Fruit fly (Drosophila melanogaster) whole organism, embryonic: Measurements from ENCODE around the gene CG31948.

ENCODE experiments used
- Bdp1 ChIP-seq: fragments of 200-800 bp; sonication (Bioruptor generic); optimal IDR thresholded peaks from 3 replicates; lab custom pipeline; 2016; ENCODE audit warnings: missing biosample characterization, missing genetic modification characterization
- CG10462 ChIP-seq: fragments of 200-800 bp; sonication (Bioruptor generic); optimal IDR thresholded peaks from 2 replicates; lab custom pipeline; 2016; ENCODE audit warnings: missing biosample characterization, missing genetic modification characterization
- CG11085 ChIP-seq: fragments of 200-800 bp; sonication (Bioruptor generic); IDR thresholded peaks from 2 replicates; pipeline ENCODE4 v1.3.6; 2022; ENCODE audit warnings: missing biosample characterization, missing genetic modification characterization
- CG11696 ChIP-seq: fragments of 200-800 bp; sonication (Bioruptor generic); IDR thresholded peaks from 2 replicates; pipeline ENCODE4 v1.3.6; 2022; ENCODE audit warnings: missing biosample characterization, missing genetic modification characterization
- CG12299 ChIP-seq: fragments of 200-800 bp; sonication (Bioruptor generic); optimal IDR thresholded peaks from 2 replicates; lab custom pipeline; 2018; ENCODE audit warnings: missing biosample characterization, mild to moderate bottlenecking, missing genetic modification characterization
- CG1233 ChIP-seq: fragments of 200-800 bp; sonication (Bioruptor generic); optimal IDR thresholded peaks from 4 replicates; lab custom pipeline; 2018; ENCODE audit warnings: missing biosample characterization, mild to moderate bottlenecking, missing genetic modification characterization
- CG12391 ChIP-seq: fragments of 200-800 bp; sonication (Bioruptor generic); optimal IDR thresholded peaks from 3 replicates; lab custom pipeline; 2018; ENCODE audit warnings: missing biosample characterization, mild to moderate bottlenecking, missing genetic modification characterization, moderate library complexity
- CG17186 ChIP-seq: fragments of 200-800 bp; sonication (Bioruptor generic); optimal IDR thresholded peaks from 3 replicates; lab custom pipeline; 2017; ENCODE audit warnings: missing biosample characterization, missing genetic modification reagents, missing genetic modification characterization
- CG1832 ChIP-seq: fragments of 200-800 bp; sonication (Bioruptor generic); optimal IDR thresholded peaks from 2 replicates; lab custom pipeline; 2017; ENCODE audit warnings: missing biosample characterization, mild to moderate bottlenecking, missing genetic modification characterization, inconsistent platforms
- CG30431 ChIP-seq: fragments of 200-800 bp; sonication (Bioruptor generic); optimal IDR thresholded peaks from 2 replicates; lab custom pipeline; 2017; ENCODE audit warnings: missing biosample characterization, missing genetic modification characterization
- CG3163 ChIP-seq: fragments of 200-800 bp; sonication (Bioruptor generic); optimal IDR thresholded peaks from 3 replicates; lab custom pipeline; 2016; ENCODE audit warnings: missing biosample characterization, missing genetic modification characterization
- CG4360 ChIP-seq: fragments of 200-800 bp; sonication (Bioruptor generic); IDR thresholded peaks from 2 replicates; pipeline ENCODE4 v1.3.6; 2022; ENCODE audit warnings: missing biosample characterization, missing genetic modification characterization
- CG4730 ChIP-seq: fragments of 200-800 bp; sonication (Bioruptor generic); IDR thresholded peaks from 2 replicates; pipeline ENCODE4 v1.3.6; 2022; ENCODE audit warnings: missing biosample characterization, missing genetic modification characterization
- CG6175 ChIP-seq: fragments of 200-800 bp; sonication (Bioruptor generic); IDR thresholded peaks from 3 replicates; pipeline ENCODE4 v1.3.6; 2022; ENCODE audit warnings: missing biosample characterization, missing genetic modification characterization
- CG6765 ChIP-seq: fragments of 200-800 bp; sonication (Bioruptor generic); optimal IDR thresholded peaks from 3 replicates; lab custom pipeline; 2017; ENCODE audit warnings: missing biosample characterization, mild to moderate bottlenecking, missing genetic modification characterization
- CG7271 ChIP-seq: fragments of 200-800 bp; sonication (Bioruptor generic); optimal IDR thresholded peaks from 2 replicates; lab custom pipeline; 2018; ENCODE audit warnings: missing biosample characterization, mild to moderate bottlenecking, missing genetic modification characterization, moderate library complexity
- Dll ChIP-seq: fragments of 200-800 bp; sonication (Bioruptor generic); IDR thresholded peaks from 4 replicates; pipeline ENCODE4 v1.3.6; 2022; ENCODE audit warnings: missing biosample characterization, missing genetic modification characterization; ENCODE audit not compliant: partially characterized antibody
- Hey ChIP-seq: fragments of 200-800 bp; sonication (Bioruptor generic); optimal IDR thresholded peaks from 3 replicates; lab custom pipeline; 2018; ENCODE audit warnings: missing biosample characterization, mild to moderate bottlenecking, missing genetic modification characterization
- Lhr ChIP-seq: fragments of 200-800 bp; sonication (Bioruptor generic); optimal IDR thresholded peaks from 3 replicates; lab custom pipeline; 2017; ENCODE audit warnings: mild to moderate bottlenecking, missing biosample characterization, missing genetic modification reagents, missing genetic modification characterization
- MTF-1 ChIP-seq: fragments of 200-800 bp; sonication (Bioruptor generic); optimal IDR thresholded peaks from 2 replicates; lab custom pipeline; 2018; ENCODE audit warnings: missing biosample characterization, mild to moderate bottlenecking, missing genetic modification characterization, borderline replicate concordance
- Myb ChIP-seq: fragments of 200-800 bp; sonication (Bioruptor generic); optimal IDR thresholded peaks from 2 replicates; lab custom pipeline; 2016; ENCODE audit warnings: missing biosample characterization, missing genetic modification characterization
- NFAT ChIP-seq: fragments of 200-800 bp; sonication (Bioruptor generic); IDR thresholded peaks from 2 replicates; pipeline ENCODE4 v1.3.6; 2022; ENCODE audit warnings: missing biosample characterization, missing genetic modification characterization
- NK7.1 ChIP-seq: fragments of 200-800 bp; sonication (Bioruptor generic); optimal IDR thresholded peaks from 3 replicates; lab custom pipeline; 2016; ENCODE audit warnings: missing biosample characterization, missing genetic modification characterization
- Oaz ChIP-seq: fragments of 200-800 bp; sonication (Bioruptor generic); IDR thresholded peaks from 2 replicates; pipeline ENCODE4 v1.3.6; 2022; ENCODE audit warnings: missing biosample characterization, missing genetic modification characterization
- Oli ChIP-seq: fragments of 200-800 bp; sonication (Bioruptor generic); optimal IDR thresholded peaks from 2 replicates; lab custom pipeline; 2018; ENCODE audit warnings: missing biosample characterization, mild to moderate bottlenecking, missing genetic modification characterization, moderate library complexity
- PHDP ChIP-seq: fragments of 200-800 bp; sonication (Bioruptor generic); optimal IDR thresholded peaks from 3 replicates; lab custom pipeline; 2018; ENCODE audit warnings: missing biosample characterization, mild to moderate bottlenecking, missing genetic modification characterization, moderate library complexity
- Sry-δ ChIP-seq: fragments of 200-800 bp; sonication (Bioruptor generic); optimal IDR thresholded peaks from 2 replicates; lab custom pipeline; 2016; ENCODE audit warnings: missing biosample characterization, missing genetic modification characterization
- Stat92E ChIP-seq, 3 experiments: fragments of >200 bp in 2 of 3; fragments of 200-800 bp in 1 of 3; sonication (Bioruptor generic) in 1 of 3; optimal IDR thresholded peaks; 2 replicates each; lab custom pipeline; 2017 to 2019; ENCODE audit warnings: missing biosample characterization in 3 of 3, missing genetic modification characterization in 3 of 3, mild to moderate bottlenecking in 1 of 3, moderate library complexity in 1 of 3
- ash1 ChIP-seq: fragments of 200-800 bp; sonication (Bioruptor generic); optimal IDR thresholded peaks from 2 replicates; lab custom pipeline; 2018; ENCODE audit warnings: missing biosample characterization, mild to moderate bottlenecking, missing genetic modification characterization
- cas ChIP-seq: fragments of 200-800 bp; sonication (Bioruptor generic); IDR thresholded peaks from 2 replicates; pipeline ENCODE4 v1.3.6; 2022; ENCODE audit warnings: missing biosample characterization, missing genetic modification characterization
- crp ChIP-seq, 2 experiments: fragments of 200-800 bp; sonication (Bioruptor generic); optimal IDR thresholded peaks; 2 replicates in 1 of 2; 3 replicates in 1 of 2; lab custom pipeline; 2017; ENCODE audit warnings: missing biosample characterization in 2 of 2, missing genetic modification characterization in 2 of 2, mild to moderate bottlenecking in 1 of 2, moderate library complexity in 1 of 2
- dmrt99B ChIP-seq: fragments of 200-800 bp; sonication (Bioruptor generic); optimal IDR thresholded peaks from 2 replicates; lab custom pipeline; 2018; ENCODE audit warnings: missing biosample characterization, mild to moderate bottlenecking, missing genetic modification characterization, moderate library complexity
- ewg ChIP-seq: fragments of 200-800 bp; sonication (Bioruptor generic); optimal IDR thresholded peaks from 3 replicates; lab custom pipeline; 2017; ENCODE audit warnings: mild to moderate bottlenecking, missing biosample characterization, missing genetic modification reagents, missing genetic modification characterization
- fd96Cb ChIP-seq: fragments of 200-800 bp; sonication (Bioruptor generic); optimal IDR thresholded peaks from 2 replicates; lab custom pipeline; 2018; ENCODE audit warnings: missing biosample characterization, mild to moderate bottlenecking, missing genetic modification characterization, moderate library complexity
- gro ChIP-seq: fragments of 200-800 bp; sonication (Bioruptor generic); optimal IDR thresholded peaks from 2 replicates; lab custom pipeline; 2016; ENCODE audit warnings: missing biosample characterization, missing genetic modification characterization
- hbn ChIP-seq: fragments of 200-800 bp; sonication (Bioruptor generic); IDR thresholded peaks from 2 replicates; pipeline ENCODE4 v1.3.6; 2022; ENCODE audit warnings: missing biosample characterization, missing genetic modification characterization; ENCODE audit not compliant: partially characterized antibody
- nom ChIP-seq: fragments of 200-800 bp; sonication (Bioruptor generic); optimal IDR thresholded peaks from 2 replicates; lab custom pipeline; 2017; ENCODE audit warnings: missing biosample characterization, missing genetic modification characterization, mild to moderate bottlenecking, moderate library complexity, missing genetic modification reagents
- onecut ChIP-seq: fragments of 200-800 bp; sonication (Bioruptor generic); IDR thresholded peaks from 2 replicates; pipeline ENCODE4 v1.3.6; 2022; ENCODE audit warnings: missing biosample characterization, missing genetic modification characterization
- peb ChIP-seq: fragments of 200-800 bp; sonication (Bioruptor generic); IDR thresholded peaks from 2 replicates; pipeline ENCODE4 v1.3.6; 2022; ENCODE audit warnings: missing biosample characterization, missing genetic modification characterization
- phol ChIP-seq: fragments of 200-800 bp; sonication (Bioruptor generic); optimal IDR thresholded peaks from 3 replicates; lab custom pipeline; 2018; ENCODE audit warnings: missing biosample characterization, mild to moderate bottlenecking, missing genetic modification characterization, moderate library complexity
- pum ChIP-seq: fragments of 200-800 bp; sonication (Bioruptor generic); optimal IDR thresholded peaks from 2 replicates; lab custom pipeline; 2016; ENCODE audit warnings: missing biosample characterization, missing genetic modification characterization
- row ChIP-seq: fragments of 200-800 bp; sonication (Bioruptor generic); IDR thresholded peaks from 3 replicates; pipeline ENCODE4 v1.3.6; 2022; ENCODE audit warnings: missing biosample characterization, missing genetic modification characterization
- scrt ChIP-seq: fragments of 200-800 bp; sonication (Bioruptor generic); optimal IDR thresholded peaks from 2 replicates; lab custom pipeline; 2018; ENCODE audit warnings: missing biosample characterization, mild to moderate bottlenecking, missing genetic modification characterization, moderate library complexity
- sens-2 ChIP-seq: fragments of 200-800 bp; sonication (Bioruptor generic); IDR thresholded peaks from 2 replicates; pipeline ENCODE4 v1.3.6; 2022; ENCODE audit warnings: missing biosample characterization, missing genetic modification characterization
- shn ChIP-seq: fragments of 200-800 bp; sonication (Bioruptor generic); optimal IDR thresholded peaks from 3 replicates; lab custom pipeline; 2016; ENCODE audit warnings: missing biosample characterization, missing genetic modification characterization
- sisA ChIP-seq: fragments of 200-800 bp; sonication (Bioruptor generic); IDR thresholded peaks from 2 replicates; pipeline ENCODE4 v1.3.6; 2022; ENCODE audit warnings: missing biosample characterization, missing genetic modification characterization
- slbo ChIP-seq: fragments of 200-800 bp; sonication (Bioruptor generic); IDR thresholded peaks from 2 replicates; pipeline ENCODE4 v1.3.6; 2022; ENCODE audit warnings: missing biosample characterization, missing genetic modification characterization
- stc ChIP-seq: fragments of 200-800 bp; sonication (Bioruptor generic); IDR thresholded peaks from 2 replicates; pipeline ENCODE4 v1.3.6; 2022; ENCODE audit warnings: missing biosample characterization, missing genetic modification characterization
- tin ChIP-seq: fragments of 200-800 bp; sonication (Bioruptor generic); optimal IDR thresholded peaks from 3 replicates; lab custom pipeline; 2016; ENCODE audit warnings: missing biosample characterization, missing genetic modification characterization
- trem ChIP-seq: fragments of 200-800 bp; optimal IDR thresholded peaks from 3 replicates; lab custom pipeline; 2019; ENCODE audit warnings: missing biosample characterization, mild to moderate bottlenecking, missing genetic modification characterization, moderate library complexity
- twi ChIP-seq: fragments of 200-800 bp; optimal IDR thresholded peaks from 2 replicates; lab custom pipeline; 2019; ENCODE audit warnings: missing biosample characterization, mild to moderate bottlenecking, missing genetic modification characterization, moderate library complexity

The CG31948 gene

DNA sequence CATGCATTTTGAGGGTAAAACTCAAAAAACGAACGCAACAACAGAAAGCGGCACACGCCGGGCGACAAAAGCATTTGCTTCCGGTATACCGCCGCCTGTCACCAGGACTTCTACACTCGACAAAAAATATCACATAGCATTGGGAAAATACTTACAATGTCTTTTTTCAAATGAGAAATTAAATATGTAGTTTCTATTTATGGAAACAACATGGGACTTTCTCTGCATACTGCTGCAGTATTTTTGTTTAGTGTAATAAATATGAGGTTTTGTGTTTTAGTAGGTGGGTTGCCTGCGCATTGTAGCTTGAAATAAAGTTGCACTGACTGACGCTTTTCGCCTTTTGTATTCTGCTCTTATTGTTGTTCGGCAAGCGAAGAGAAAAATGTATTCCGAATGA is 19.4 kb downstream of the CG31948 start (continued):
- TF ChIP-seq CG10462 (GFP tag; lab: Kevin White, UChicago) (no peak), Hey (tag; lab: Kevin White, UChicago) (peak; percentile 49), NK7.1 (GFP tag; lab: Kevin White, UChicago) (no peak), fd96Cb (tag; lab: Kevin White, UChicago) (peak; percentile 5), CG12299 (tag; lab: Kevin White, UChicago) (no peak), CG12391 (tag; lab: Kevin White, UChicago) (no peak), PHDP (tag; lab: Kevin White, UChicago) (no peak), trem (tag; lab: Kevin White, UChicago) (no peak), Myb (no peak), gro (GFP tag; lab: Kevin White, UChicago) (no peak), CG30431 (GFP tag; lab: Kevin White, UChicago) (no peak), CG6765 (GFP tag; lab: Kevin White, UChicago) (no peak), CG1233 (no peak), CG4360 (GFP tag; lab: Robert Waterston, UW) (no peak), Dll (no peak), Sry-δ (GFP tag; lab: Kevin White, UChicago) (no peak), twi (tag; lab: Kevin White, UChicago) (no peak), peb (GFP tag; lab: Robert Waterston, UW) (no peak), nom (no peak), dmrt99B (tag; lab: Kevin White, UChicago) (peak; percentile 49), sens-2 (GFP tag; lab: Robert Waterston, UW) (no peak), CG11085 (GFP tag; lab: Robert Waterston, UW) (no peak), sisA (peak; percentile 46; the same call in 1 of the 2 replicates), Bdp1 (GFP tag; lab: Kevin White, UChicago) (no peak), CG11696 (GFP tag; lab: Robert Waterston, UW) (no peak), ash1 (no peak), Stat92E (GFP tag; optimal IDR thresholded peaks at IDR 0.05; lab: Kevin White, UChicago) (no peak), row (peak; percentile 32; the same call in 1 of the 3 replicates), cas (no peak), onecut (GFP tag; lab: Robert Waterston, UW) (peak; percentile 21; the same call in 1 of the 2 replicates), phol (tag; lab: Kevin White, UChicago) (no peak), shn (no peak), stc (GFP tag; lab: Robert Waterston, UW) (no peak), MTF-1 (GFP tag; lab: Kevin White, UChicago) (no peak), tin (peak; percentile 17), crp (GFP tag; optimal IDR thresholded peaks at IDR 0.05; lab: Kevin White, UChicago) (no peak), Oli (tag; lab: Kevin White, UChicago) (no peak), hbn (no peak), scrt (GFP tag; lab: Kevin White, UChicago) (no peak), slbo (GFP tag; lab: Robert Waterston, UW) (no peak), CG1832 (no peak), pum (GFP tag; lab: Kevin White, UChicago) (no peak), ewg (GFP tag; lab: Kevin White, UChicago) (no peak), Oaz (GFP tag; lab: Robert Waterston, UW) (no peak), CG4730 (GFP tag; lab: Robert Waterston, UW) (no peak), Lhr (GFP tag; lab: Kevin White, UChicago) (no peak), CG7271 (tag; lab: Kevin White, UChicago) (no peak), CG3163 (GFP tag; lab: Kevin White, UChicago) (no peak), CG6175 (GFP tag; lab: Robert Waterston, UW) (no peak), NFAT (GFP tag; lab: Robert Waterston, UW) (no peak), CG17186 (GFP tag; lab: Kevin White, UChicago) (no peak)
